Worm (Caenorhabditis elegans) whole organism, late embryonic: ENCODE measurements around the gene K08H2.2.

Experiments
- F13H6.1 ChIP-seq: sonication (generic microtip); optimal IDR thresholded peaks from 2 replicates; lab custom pipeline; 2016; ENCODE audit warnings: missing genetic modification characterization, missing compliant biosample characterization
- ama-1 ChIP-seq: fragments of 150-350 bp; optimal IDR thresholded peaks from 2 replicates; lab custom pipeline; 2014
- ceh-14 ChIP-seq: sonication (generic microtip); optimal IDR thresholded peaks from 2 replicates; lab custom pipeline; 2016; ENCODE audit warnings: missing genotype, missing genetic modification characterization, missing compliant biosample characterization
- fax-1 ChIP-seq: sonication (generic microtip); optimal IDR thresholded peaks from 2 replicates; lab custom pipeline; 2016; ENCODE audit warnings: missing genotype, missing genetic modification characterization, missing compliant biosample characterization
- madf-2 ChIP-seq: sonication (generic microtip); optimal IDR thresholded peaks from 2 replicates; lab custom pipeline; 2017; ENCODE audit warnings: missing genetic modification characterization, missing compliant biosample characterization
- tbx-2 ChIP-seq: sonication (generic microtip); optimal IDR thresholded peaks from 2 replicates; lab custom pipeline; 2016; ENCODE audit warnings: missing genetic modification characterization, missing compliant biosample characterization
- tbx-7 ChIP-seq: sonication (generic microtip); optimal IDR thresholded peaks from 2 replicates; lab custom pipeline; 2016; ENCODE audit warnings: missing genotype, missing genetic modification characterization, missing compliant biosample characterization
- unc-42 ChIP-seq: sonication (generic microtip); optimal IDR thresholded peaks from 2 replicates; lab custom pipeline; 2016; ENCODE audit warnings: missing genotype, missing genetic modification characterization, missing compliant biosample characterization
- unc-55 ChIP-seq: sonication (generic microtip); optimal IDR thresholded peaks from 2 replicates; lab custom pipeline; 2017; ENCODE audit warnings: missing biosample characterization, missing genetic modification reagents, missing genetic modification characterization
- unc-86 ChIP-seq: sonication (generic microtip); optimal IDR thresholded peaks from 2 replicates; lab custom pipeline; 2016; ENCODE audit warnings: missing genetic modification characterization, missing compliant biosample characterization

ce11 chrX:13250163-13250562 lies 15.4 kb upstream of the K08H2.2 start:
- TF ChIP-seq fax-1 (no peak), tbx-7 (tag; lab: Kevin White, UChicago) (no peak), unc-42 (no peak), tbx-2 (no peak), madf-2 (no peak), unc-55 (GFP tag; lab: Kevin White, UChicago) (no peak), ama-1 (lab: Kevin White, UChicago) (no peak), F13H6.1 (tag; lab: Kevin White, UChicago) (no peak), ceh-14 (no peak), unc-86 (no peak)
